Fruit fly (Drosophila melanogaster) whole organism, prepupa: ENCODE results near the gene CG11095.

Experiments used
- Gug ChIP-seq: fragments of 200-800 bp; sonication (Bioruptor generic); IDR thresholded peaks from 2 replicates; pipeline ENCODE4 v1.3.6; 2022; ENCODE audit warnings: missing biosample characterization, missing genetic modification characterization
- lz ChIP-seq: fragments of 200-800 bp; sonication (Bioruptor generic); optimal IDR thresholded peaks from 3 replicates; lab custom pipeline; 2016; ENCODE audit warnings: missing biosample characterization, missing genetic modification characterization

DNA sequence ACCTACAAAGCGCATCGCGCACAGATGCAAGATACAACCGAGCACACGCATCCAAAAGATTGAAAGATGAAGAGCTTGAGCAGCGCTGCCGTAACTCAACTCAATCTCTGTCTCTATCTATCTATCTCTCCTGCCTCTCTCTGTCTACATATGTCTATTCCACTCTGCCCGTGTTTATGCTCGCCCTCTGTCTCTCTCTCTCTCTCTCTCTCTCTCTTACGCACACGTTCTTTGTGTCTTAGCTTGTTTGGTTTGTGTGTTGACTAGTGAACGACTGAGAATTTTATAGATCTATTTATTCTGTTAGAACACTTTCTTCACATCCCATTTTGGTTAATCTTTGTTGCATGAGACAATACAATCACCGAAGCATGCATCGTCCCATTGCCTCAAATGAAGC lies 5.9 kb upstream of the CG11095 start:
- TF ChIP-seq Gug (no peak), lz (no peak)
